Worm (Caenorhabditis elegans) whole organism, late embryonic: Measurements from ENCODE around the gene K02E7.11.

Experiments used
- F13H6.1 ChIP-seq: sonication (generic microtip); optimal IDR thresholded peaks from 2 replicates; lab custom pipeline; 2016; ENCODE audit warnings: missing genetic modification characterization, missing compliant biosample characterization
- ceh-14 ChIP-seq: sonication (generic microtip); optimal IDR thresholded peaks from 2 replicates; lab custom pipeline; 2016; ENCODE audit warnings: missing genotype, missing genetic modification characterization, missing compliant biosample characterization
- ceh-2 ChIP-seq: sonication (generic microtip); optimal IDR thresholded peaks from 2 replicates; lab custom pipeline; 2016; ENCODE audit warnings: missing genotype, missing genetic modification characterization, missing compliant biosample characterization
- ceh-48 ChIP-seq: sonication (generic microtip); optimal IDR thresholded peaks from 2 replicates; lab custom pipeline; 2016; ENCODE audit warnings: missing genetic modification characterization, inconsistent platforms, missing compliant biosample characterization
- ets-4 ChIP-seq: sonication (generic microtip); optimal IDR thresholded peaks from 2 replicates; lab custom pipeline; 2016; ENCODE audit warnings: missing genetic modification characterization, missing compliant biosample characterization
- fax-1 ChIP-seq: sonication (generic microtip); optimal IDR thresholded peaks from 2 replicates; lab custom pipeline; 2016; ENCODE audit warnings: missing genotype, missing genetic modification characterization, missing compliant biosample characterization
- fkh-10 ChIP-seq: fragments of 150-350 bp; optimal IDR thresholded peaks from 2 replicates; lab custom pipeline; 2014; ENCODE audit warnings: missing biosample characterization, missing genetic modification reagents, missing genetic modification characterization
- hlh-6 ChIP-seq: sonication (generic microtip); optimal IDR thresholded peaks from 2 replicates; lab custom pipeline; 2016; ENCODE audit warnings: missing genotype, missing genetic modification characterization, missing compliant biosample characterization
- nfya-1 ChIP-seq: sonication (generic microtip); optimal IDR thresholded peaks from 2 replicates; lab custom pipeline; 2017; ENCODE audit warnings: missing genetic modification characterization, mild to moderate bottlenecking, missing compliant biosample characterization, antibody characterized with exemption, moderate library complexity
- pax-1 ChIP-seq: fragments of 150-350 bp; optimal IDR thresholded peaks from 2 replicates; lab custom pipeline; 2014; ENCODE audit warnings: missing biosample characterization, missing genetic modification characterization
- pha-2 ChIP-seq: sonication (generic microtip); optimal IDR thresholded peaks from 2 replicates; lab custom pipeline; 2017; ENCODE audit warnings: mild to moderate bottlenecking, missing genetic modification characterization, missing compliant biosample characterization
- pha-4 ChIP-seq: fragments of 150-350 bp; optimal IDR thresholded peaks from 2 replicates; lab custom pipeline; 2018; ENCODE audit warnings: missing biosample characterization, missing genetic modification reagents, missing genetic modification characterization
- rnt-1 ChIP-seq: sonication (generic microtip); optimal IDR thresholded peaks from 2 replicates; lab custom pipeline; 2016; ENCODE audit warnings: missing genetic modification characterization, missing compliant biosample characterization

- TF ChIP-seq pha-2 (tag; lab: Kevin White, UChicago): no peak
- TF ChIP-seq nfya-1 (tag; lab: Kevin White, UChicago): no peak
- no peak for TF ChIP-seq ceh-48 (tag; lab: Kevin White, UChicago)
- TF ChIP-seq rnt-1 (tag; lab: Kevin White, UChicago): no peak
- no peak for TF ChIP-seq F13H6.1
- TF ChIP-seq hlh-6 (tag; lab: Kevin White, UChicago): no peak
- TF ChIP-seq pax-1 (tag; lab: Kevin White, UChicago): no peak
- no peak for TF ChIP-seq ets-4 (tag; lab: Kevin White, UChicago)
- no peak for TF ChIP-seq fax-1 (tag; lab: Kevin White, UChicago)
- no peak for TF ChIP-seq pha-4 (tag; lab: Kevin White, UChicago)
- no peak for TF ChIP-seq fkh-10
- no peak for TF ChIP-seq ceh-2 (tag; lab: Kevin White, UChicago)
- no peak for TF ChIP-seq ceh-14
These were observed 38.8 kb upstream of the K02E7.11 start, which contains the start of gene lips-12 for ce11 chrII:1114133-1114532.
